Worm (Caenorhabditis elegans) whole organism, L3 larva: ENCODE data around the gene C49A9.6.

Experiments
- R02D3.7 ChIP-seq: fragments of 150-350 bp; optimal IDR thresholded peaks from 2 replicates; lab custom pipeline; 2014; ENCODE audit warnings: missing biosample characterization, missing genetic modification characterization
- ceh-82 ChIP-seq: fragments of 150-350 bp; optimal IDR thresholded peaks from 2 replicates; lab custom pipeline; 2014; ENCODE audit warnings: missing biosample characterization, missing genetic modification characterization
- lin-39 ChIP-seq: fragments of 150-350 bp; optimal IDR thresholded peaks from 2 replicates; lab custom pipeline; 2018; ENCODE audit warnings: missing biosample characterization, missing genetic modification reagents, missing genetic modification characterization
- nhr-11 ChIP-seq: fragments of 150-350 bp; optimal IDR thresholded peaks from 2 replicates; lab custom pipeline; 2014; ENCODE audit warnings: missing biosample characterization, missing genetic modification characterization
- skn-1 ChIP-seq: fragments of 150-350 bp; optimal IDR thresholded peaks from 2 replicates; lab custom pipeline; 2014; ENCODE audit warnings: missing biosample characterization, missing genetic modification characterization
- unc-62 ChIP-seq: fragments of 150-350 bp; sonication (generic microtip); optimal IDR thresholded peaks from 4 replicates; lab custom pipeline; 2014; ENCODE audit warnings: missing biosample characterization, missing genetic modification reagents, missing genetic modification characterization

DNA sequence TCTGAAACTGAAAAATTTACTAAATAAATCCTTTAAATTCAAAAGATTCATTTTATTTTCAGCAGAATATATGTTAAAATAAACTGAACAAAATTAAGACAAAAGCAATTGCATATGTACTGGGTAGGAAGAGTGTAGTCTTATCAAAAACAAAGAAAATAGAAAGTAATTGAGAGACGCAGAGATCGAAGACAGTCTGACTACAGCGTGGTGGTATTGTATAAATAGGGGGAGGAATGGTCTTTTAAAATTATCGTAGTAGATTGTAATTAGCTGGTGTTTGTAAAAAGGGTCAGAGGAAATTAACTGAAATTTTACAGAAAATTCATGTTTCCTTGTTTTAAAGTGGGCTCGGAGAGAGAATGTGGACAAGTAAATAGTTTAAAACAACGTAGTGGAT is 37.8 kb downstream of the C49A9.6 start, which contains the start of gene acox-3:
- TF ChIP-seq skn-1 (no peak), lin-39 (tag; lab: Kevin White, UChicago) (no peak), nhr-11 (no peak), unc-62 (no peak), ceh-82 (tag; lab: Kevin White, UChicago) (no peak), R02D3.7 (tag; lab: Kevin White, UChicago) (no peak)
